Worm (Caenorhabditis elegans) whole organism, L2 larva: ENCODE results near the gene zip-6.
"Not testable (repeated sequence)": the region's sequence is repeated elsewhere in the genome, so short reads cannot be mapped to it uniquely, and the experiment has no call there.

Experiments
- C34F6.9 ChIP-seq: fragments of 150-350 bp; optimal IDR thresholded peaks from 2 replicates; lab custom pipeline; 2014; ENCODE audit warnings: missing biosample characterization, missing genetic modification characterization
- F13H6.1 ChIP-seq: sonication (generic microtip); optimal IDR thresholded peaks from 2 replicates; lab custom pipeline; 2016; ENCODE audit warnings: missing genetic modification characterization, missing compliant biosample characterization
- R02D3.7 ChIP-seq: fragments of 150-350 bp; optimal IDR thresholded peaks from 2 replicates; lab custom pipeline; 2014; ENCODE audit warnings: missing biosample characterization, missing genetic modification characterization
- Y55F3AM.14 ChIP-seq: fragments of 200-800 bp; sonication (Bioruptor generic); optimal IDR thresholded peaks from 2 replicates; lab custom pipeline; 2018; ENCODE audit warnings: mild to moderate bottlenecking, missing genetic modification characterization, missing compliant biosample characterization
- ZK546.5 ChIP-seq: sonication (generic microtip); optimal IDR thresholded peaks from 2 replicates; lab custom pipeline; 2017; ENCODE audit warnings: missing biosample characterization, missing genetic modification characterization
- ama-1 ChIP-seq: fragments of 150-350 bp; optimal IDR thresholded peaks from 2 replicates; lab custom pipeline; 2018; ENCODE audit warnings: inconsistent platforms
- blmp-1 ChIP-seq: sonication (generic microtip); optimal IDR thresholded peaks from 2 replicates; lab custom pipeline; 2017; ENCODE audit warnings: missing genetic modification characterization, mild to moderate bottlenecking, missing compliant biosample characterization, antibody characterized with exemption, moderate library complexity; ENCODE audit not compliant: insufficient read depth
- ceh-82 ChIP-seq: fragments of 150-350 bp; optimal IDR thresholded peaks from 2 replicates; lab custom pipeline; 2014; ENCODE audit warnings: missing biosample characterization, missing genetic modification characterization
- crh-2 ChIP-seq: sonication (generic microtip); optimal IDR thresholded peaks from 2 replicates; lab custom pipeline; 2017; ENCODE audit warnings: missing biosample characterization, missing genetic modification characterization
- dmd-4 ChIP-seq: sonication (generic microtip); optimal IDR thresholded peaks from 2 replicates; lab custom pipeline; 2017; ENCODE audit warnings: missing biosample characterization, missing genetic modification characterization
- egl-27 ChIP-seq: sonication (generic microtip); optimal IDR thresholded peaks from 3 replicates; lab custom pipeline; 2017; ENCODE audit warnings: missing biosample characterization, missing genetic modification reagents, missing genetic modification characterization
- elt-1 ChIP-seq: fragments of 150-350 bp; optimal IDR thresholded peaks from 2 replicates; lab custom pipeline; 2014; ENCODE audit warnings: missing biosample characterization, missing genetic modification characterization
- elt-3 ChIP-seq: sonication (generic microtip); optimal IDR thresholded peaks from 2 replicates; lab custom pipeline; 2017; ENCODE audit warnings: missing biosample characterization, missing genetic modification characterization
- fos-1 ChIP-seq: fragments of 150-350 bp; optimal IDR thresholded peaks from 2 replicates; lab custom pipeline; 2014; ENCODE audit warnings: missing biosample characterization, missing genetic modification characterization
- gmeb-1 ChIP-seq: fragments of 150-350 bp; optimal IDR thresholded peaks from 2 replicates; lab custom pipeline; 2014; ENCODE audit warnings: missing biosample characterization, missing genetic modification characterization
- lin-11 ChIP-seq: fragments of 150-350 bp; sonication (generic microtip); optimal IDR thresholded peaks from 2 replicates; lab custom pipeline; 2014; ENCODE audit warnings: missing biosample characterization, missing genetic modification characterization, inconsistent platforms, mixed read lengths
- lin-13 ChIP-seq: fragments of 150-350 bp; optimal IDR thresholded peaks from 2 replicates; lab custom pipeline; 2014; ENCODE audit warnings: missing biosample characterization, missing genetic modification reagents, missing genetic modification characterization
- lin-39 ChIP-seq: fragments of 150-350 bp; optimal IDR thresholded peaks from 2 replicates; lab custom pipeline; 2014; ENCODE audit warnings: missing biosample characterization, missing genetic modification reagents, missing genetic modification characterization
- lsy-2 ChIP-seq, 2 experiments: fragments of 150-350 bp in 1 of 2; sonication (generic microtip) in 1 of 2; optimal IDR thresholded peaks; 2 replicates each; lab custom pipeline; 2014 to 2017; ENCODE audit warnings: missing biosample characterization in 2 of 2, missing genetic modification characterization in 2 of 2
- mab-5 ChIP-seq: fragments of 150-350 bp; optimal IDR thresholded peaks from 2 replicates; lab custom pipeline; 2014; ENCODE audit warnings: missing biosample characterization, missing genetic modification characterization
- mdl-1 ChIP-seq, 2 experiments: fragments of 150-350 bp in 1 of 2; sonication (generic microtip) in 1 of 2; optimal IDR thresholded peaks; 2 replicates each; lab custom pipeline; 2017; ENCODE audit warnings: missing biosample characterization in 2 of 2, missing genetic modification characterization in 2 of 2
- nhr-10 ChIP-seq: sonication (generic microtip); optimal IDR thresholded peaks from 2 replicates; lab custom pipeline; 2017; ENCODE audit warnings: missing biosample characterization, missing genetic modification characterization
- nhr-11 ChIP-seq: fragments of 150-350 bp; optimal IDR thresholded peaks from 2 replicates; lab custom pipeline; 2014; ENCODE audit warnings: missing biosample characterization, missing genetic modification characterization
- nhr-12 ChIP-seq: fragments of 150-350 bp; optimal IDR thresholded peaks from 2 replicates; lab custom pipeline; 2014; ENCODE audit warnings: missing biosample characterization, missing genetic modification characterization
- nhr-129 ChIP-seq: fragments of 150-350 bp; optimal IDR thresholded peaks from 2 replicates; lab custom pipeline; 2014; ENCODE audit warnings: missing biosample characterization, missing genetic modification characterization
- nhr-21 ChIP-seq: fragments of 150-350 bp; optimal IDR thresholded peaks from 2 replicates; lab custom pipeline; 2014; ENCODE audit warnings: missing biosample characterization, missing genetic modification characterization
- nhr-25 ChIP-seq: fragments of 150-350 bp; sonication (generic microtip); optimal IDR thresholded peaks from 3 replicates; lab custom pipeline; 2014; ENCODE audit warnings: missing biosample characterization, missing genetic modification characterization
- nhr-6 ChIP-seq: fragments of 150-350 bp; optimal IDR thresholded peaks from 2 replicates; lab custom pipeline; 2014; ENCODE audit warnings: missing biosample characterization, missing genetic modification characterization
- nhr-77 ChIP-seq: fragments of 150-350 bp; optimal IDR thresholded peaks from 2 replicates; lab custom pipeline; 2014; ENCODE audit warnings: missing biosample characterization, missing genetic modification characterization
- sem-4 ChIP-seq: fragments of 150-350 bp; optimal IDR thresholded peaks from 2 replicates; lab custom pipeline; 2014; ENCODE audit warnings: missing biosample characterization, missing genetic modification reagents, missing genetic modification characterization
- skn-1 ChIP-seq: sonication (generic microtip); optimal IDR thresholded peaks from 2 replicates; lab custom pipeline; 2017; ENCODE audit warnings: missing biosample characterization, missing genetic modification characterization
- sma-3 ChIP-seq: sonication (generic microtip); optimal IDR thresholded peaks from 2 replicates; lab custom pipeline; 2016; ENCODE audit warnings: missing genetic modification reagents, missing genetic modification characterization, missing compliant biosample characterization
- sma-9 ChIP-seq, 2 experiments: fragments of 150-350 bp in 1 of 2; sonication (generic microtip) in 1 of 2; optimal IDR thresholded peaks; 2 replicates each; lab custom pipeline; 2014 to 2016; ENCODE audit warnings: missing genetic modification characterization in 2 of 2, mild to moderate bottlenecking in 1 of 2, missing biosample characterization in 1 of 2, missing compliant biosample characterization in 1 of 2, missing genetic modification reagents in 1 of 2, moderate library complexity in 1 of 2
- snpc-4 ChIP-seq: fragments of 150-350 bp; optimal IDR thresholded peaks from 2 replicates; lab custom pipeline; 2014; ENCODE audit warnings: missing biosample characterization, missing genetic modification characterization
- unc-39 ChIP-seq: fragments of 150-350 bp; optimal IDR thresholded peaks from 2 replicates; lab custom pipeline; 2014; ENCODE audit warnings: missing biosample characterization, missing genetic modification characterization
- unc-55 ChIP-seq: fragments of 150-350 bp; sonication (generic microtip); optimal IDR thresholded peaks from 3 replicates; lab custom pipeline; 2014; ENCODE audit warnings: missing biosample characterization, missing genetic modification reagents, missing genetic modification characterization
- zag-1 ChIP-seq: fragments of 150-350 bp; optimal IDR thresholded peaks from 2 replicates; lab custom pipeline; 2014; ENCODE audit warnings: missing biosample characterization, missing genetic modification characterization
- ztf-11 ChIP-seq: sonication (generic microtip); optimal IDR thresholded peaks from 2 replicates; lab custom pipeline; 2017; ENCODE audit warnings: missing biosample characterization, missing genetic modification characterization

Gene zip-6

ce11 chrIV:11183013-11183412, 34.9 kb downstream of the zip-6 start, which contains the start of gene prx-14:
Gene prx-14 (plus strand): TSS chrIV:11183132.
- TF ChIP-seq unc-55 (GFP tag; lab: Kevin White, UChicago) (no peak), dmd-4 (tag; lab: Kevin White, UChicago) (no peak), fos-1 (tag; lab: Kevin White, UChicago) (peak; percentile 30)

- peak; percentile 6 for TF ChIP-seq crh-2 (tag; lab: Kevin White, UChicago)
- peak; percentile 0 for TF ChIP-seq fos-1 (tag; lab: Kevin White, UChicago)
- TF ChIP-seq unc-55 (GFP tag; lab: Kevin White, UChicago): no peak
These were observed 37.9 kb downstream of the zip-6 start for ce11 chrIV:11180077-11180476.

DNA sequence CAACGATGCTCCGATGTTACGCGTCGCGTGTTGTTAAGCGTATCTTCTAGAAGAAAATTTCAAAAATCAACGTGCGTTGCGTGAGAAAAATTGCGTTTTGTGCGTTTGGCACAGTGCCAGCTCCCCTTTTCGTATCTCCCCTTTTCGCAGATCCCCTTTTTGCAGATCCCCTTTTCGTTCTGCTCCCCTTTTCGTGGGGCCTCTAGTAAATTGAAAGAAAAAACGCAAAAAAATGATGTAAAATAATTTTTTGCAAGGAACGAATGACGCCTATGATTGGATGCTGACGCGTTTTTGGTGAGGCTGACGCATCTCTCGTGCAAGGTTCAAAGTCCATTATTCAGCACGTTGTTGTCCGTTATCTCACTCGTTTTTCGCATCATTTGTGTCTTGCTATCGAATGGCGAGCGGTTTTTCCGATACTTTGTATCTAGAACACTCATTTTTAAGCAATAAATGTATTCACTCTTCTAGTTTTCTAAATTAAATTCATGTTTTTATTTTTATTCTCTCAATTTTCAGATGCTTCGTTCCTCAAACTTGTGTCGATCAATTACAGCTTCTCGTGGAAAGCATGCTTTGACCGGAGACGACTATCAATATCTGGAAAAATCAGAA, 38.7 kb downstream of the zip-6 start, which contains the start of gene cpt-2:
Gene cpt-2, plus strand, starts transcription at position 523 of the 618 bp plus-strand sequence.
- TF ChIP-seq gmeb-1 (peak; percentile 87), F13H6.1 (tag; lab: Kevin White, UChicago) (peak; percentile 82), C34F6.9 (tag; lab: Kevin White, UChicago) (peak; percentile 88), sma-9 (GFP tag; optimal IDR thresholded peaks at IDR 0.05; lab: Kevin White, UChicago) (peak; percentile 95), unc-55 (GFP tag; lab: Kevin White, UChicago) (peak; percentile 90), crh-2 (tag; lab: Kevin White, UChicago) (peak; percentile 84), lin-11 (peak; percentile 46), nhr-77 (tag; lab: Kevin White, UChicago) (peak; percentile 16), ama-1 (lab: Kevin White, UChicago) (peak; percentile 50), nhr-12 (tag; lab: Kevin White, UChicago) (peak; percentile 30), egl-27 (tag; lab: Kevin White, UChicago) (peak; percentile 70), lsy-2 (tag; optimal IDR thresholded peaks at IDR 0.05; lab: Kevin White, UChicago) (peak; percentile 88 to 92), zag-1 (tag; lab: Kevin White, UChicago) (peak; percentile 92), nhr-129 (tag; lab: Kevin White, UChicago) (peak; percentile 86), R02D3.7 (tag; lab: Kevin White, UChicago) (peak; percentile 40), ZK546.5 (tag; lab: Kevin White, UChicago) (peak; percentile 37), mab-5 (tag; lab: Kevin White, UChicago) (peak; percentile 71), snpc-4 (tag; lab: Kevin White, UChicago) (peak; percentile 16), nhr-6 (tag; lab: Kevin White, UChicago) (peak; percentile 77), blmp-1 (peak; percentile 46), nhr-21 (tag; lab: Kevin White, UChicago) (peak; percentile 91), nhr-25 (tag; lab: Kevin White, UChicago) (peak; percentile 82), fos-1 (tag; lab: Kevin White, UChicago) (peak; percentile 86), mdl-1 (tag; optimal IDR thresholded peaks at IDR 0.05; lab: Kevin White, UChicago) (peak in 1 of 2 experiments; percentile 76), sem-4 (tag; lab: Kevin White, UChicago) (peak; percentile 49), lin-13 (GFP tag; lab: Kevin White, UChicago) (peak; percentile 84), sma-3 (peak; percentile 81), nhr-10 (peak; percentile 58)
- TF ChIP-seq sma-9 (tag; optimal IDR thresholded peaks at IDR 0.05; lab: Kevin White, UChicago): not testable (repeated sequence)

ce11 chrIV:11178495-11178894, 39.4 kb downstream of the zip-6 start, which contains the start of gene C08F8.9:
Gene C08F8.9 (minus strand): TSS chrIV:11178595.
- TF ChIP-seq Y55F3AM.14 (GFP tag; lab: Kevin White, UChicago): no peak
- no peak for TF ChIP-seq lin-39 (tag; lab: Kevin White, UChicago)
- TF ChIP-seq nhr-12 (tag; lab: Kevin White, UChicago): no peak
- no peak for TF ChIP-seq snpc-4 (tag; lab: Kevin White, UChicago)
- no peak for TF ChIP-seq elt-3 (tag; lab: Kevin White, UChicago)
- no peak for TF ChIP-seq elt-1 (tag; lab: Kevin White, UChicago)
- no peak for TF ChIP-seq unc-39
- no peak for TF ChIP-seq nhr-6 (tag; lab: Kevin White, UChicago)
- TF ChIP-seq skn-1 (tag; lab: Kevin White, UChicago): no peak
- TF ChIP-seq ceh-82 (tag; lab: Kevin White, UChicago): no peak
- no peak for TF ChIP-seq R02D3.7 (tag; lab: Kevin White, UChicago)
- no peak for TF ChIP-seq crh-2 (tag; lab: Kevin White, UChicago)
- TF ChIP-seq egl-27 (tag; lab: Kevin White, UChicago): no peak
- TF ChIP-seq ZK546.5 (tag; lab: Kevin White, UChicago): no peak
- TF ChIP-seq mdl-1 (tag; optimal IDR thresholded peaks at IDR 0.05; lab: Kevin White, UChicago): no peak
- no peak for TF ChIP-seq nhr-11 (tag; lab: Kevin White, UChicago)
- TF ChIP-seq ztf-11 (tag; lab: Kevin White, UChicago): no peak
